Fruit fly (Drosophila melanogaster): Measurements from ENCODE around the gene DppIII.

dm6 chr3R:8307283-8307682 lies 36.9 kb upstream of the DppIII start:
- TF ChIP-seq CG8478 (optimal IDR thresholded peaks at IDR 0.05) (no peak), psq (optimal IDR thresholded peaks at IDR 0.05) (no peak), pan (optimal IDR thresholded peaks at IDR 0.05) (no peak)
